Fruit fly (Drosophila melanogaster): ENCODE data around the gene CG33299.

The CG33299 gene

dm6 chr2L:9698923-9699493, 42.6 kb downstream of the CG33299 start, which contains the start of gene Pka-C1:
Gene Pka-C1 (minus strand): TSS chr2L:9699297.
- TF ChIP-seq psq (optimal IDR thresholded peaks at IDR 0.05) (no peak), EcR (GFP tag; optimal IDR thresholded peaks at IDR 0.05) (no peak), Dll (optimal IDR thresholded peaks at IDR 0.05) (no peak), pan (optimal IDR thresholded peaks at IDR 0.05) (no peak), usp (GFP tag; optimal IDR thresholded peaks at IDR 0.05) (no peak), CG8478 (optimal IDR thresholded peaks at IDR 0.05) (no peak)

dm6 chr2L:9699615-9700014, 43.2 kb downstream of the CG33299 start, which contains the start of gene hoip:
Gene hoip (plus strand): TSS chr2L:9699791.
- TF ChIP-seq CG8478 (optimal IDR thresholded peaks at IDR 0.05) (no peak), Dll (optimal IDR thresholded peaks at IDR 0.05) (no peak), EcR (GFP tag; optimal IDR thresholded peaks at IDR 0.05) (no peak), pan (optimal IDR thresholded peaks at IDR 0.05) (no peak), usp (GFP tag; optimal IDR thresholded peaks at IDR 0.05) (no peak), psq (optimal IDR thresholded peaks at IDR 0.05) (no peak)

- TF ChIP-seq pan (optimal IDR thresholded peaks at IDR 0.05) (no peak), CG8478 (optimal IDR thresholded peaks at IDR 0.05) (no peak), Dll (optimal IDR thresholded peaks at IDR 0.05) (no peak), EcR (GFP tag; optimal IDR thresholded peaks at IDR 0.05) (no peak), psq (optimal IDR thresholded peaks at IDR 0.05) (no peak), usp (GFP tag; optimal IDR thresholded peaks at IDR 0.05) (no peak)
These were observed 44.1 kb downstream of the CG33299 start, which contains the start of gene pelo for dm6 chr2L:9700454-9700853. Gene pelo (plus strand): TSS chr2L:9700810.

dm6 chr2L:9703000-9703399, 46.6 kb downstream of the CG33299 start:
- TF ChIP-seq psq (optimal IDR thresholded peaks at IDR 0.05) (no peak), usp (GFP tag; optimal IDR thresholded peaks at IDR 0.05) (no peak), Dll (optimal IDR thresholded peaks at IDR 0.05) (no peak), CG8478 (optimal IDR thresholded peaks at IDR 0.05) (no peak), pan (optimal IDR thresholded peaks at IDR 0.05) (no peak), EcR (GFP tag; optimal IDR thresholded peaks at IDR 0.05) (no peak)

- TF ChIP-seq CG8478 (optimal IDR thresholded peaks at IDR 0.05) (no peak), pan (optimal IDR thresholded peaks at IDR 0.05) (no peak), Dll (optimal IDR thresholded peaks at IDR 0.05) (no peak), EcR (GFP tag; optimal IDR thresholded peaks at IDR 0.05) (no peak), usp (GFP tag; optimal IDR thresholded peaks at IDR 0.05) (no peak), psq (optimal IDR thresholded peaks at IDR 0.05) (no peak)
These were observed 47.9 kb downstream of the CG33299 start for dm6 chr2L:9704343-9704742.

dm6 chr2L:9705291-9705690, 48.9 kb downstream of the CG33299 start:
- TF ChIP-seq EcR (GFP tag; optimal IDR thresholded peaks at IDR 0.05) (no peak), CG8478 (optimal IDR thresholded peaks at IDR 0.05) (no peak), usp (GFP tag; optimal IDR thresholded peaks at IDR 0.05) (no peak), pan (optimal IDR thresholded peaks at IDR 0.05) (no peak), Dll (optimal IDR thresholded peaks at IDR 0.05) (no peak), psq (optimal IDR thresholded peaks at IDR 0.05) (no peak)

- TF ChIP-seq psq (optimal IDR thresholded peaks at IDR 0.05) (no peak), pan (optimal IDR thresholded peaks at IDR 0.05) (no peak), Dll (optimal IDR thresholded peaks at IDR 0.05) (no peak), EcR (GFP tag; optimal IDR thresholded peaks at IDR 0.05) (no peak), CG8478 (optimal IDR thresholded peaks at IDR 0.05) (no peak), usp (GFP tag; optimal IDR thresholded peaks at IDR 0.05) (no peak)
These were observed 49.5 kb downstream of the CG33299 start, which contains the start of gene CG31710 for dm6 chr2L:9705872-9706317. Gene CG31710 (minus strand): TSS chr2L:9705954.
